Fruit fly (Drosophila melanogaster): ENCODE measurements around the gene CG31496.

The CG31496 gene

DNA sequence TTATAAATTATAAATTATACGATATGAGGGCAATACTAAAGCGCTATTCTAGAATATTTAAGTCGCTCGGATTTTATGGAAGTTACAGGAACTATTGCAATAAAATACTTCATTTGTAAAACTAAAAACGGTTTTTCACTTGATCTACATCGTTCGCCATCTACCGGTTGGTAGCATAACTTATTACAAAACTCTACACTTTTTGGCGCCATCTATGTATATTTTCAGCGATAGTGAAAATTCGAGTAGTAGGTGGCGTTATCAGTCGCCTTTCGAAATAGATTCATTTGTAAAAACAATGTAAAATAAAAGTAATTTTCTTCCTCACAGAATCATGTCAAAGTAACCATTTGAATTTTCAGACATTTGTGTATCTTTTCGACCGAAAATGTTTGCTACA, 1.6 kb downstream of the CG31496 start, which contains the start of gene nxf4:
nxf4 (plus strand) TSS at position 286 of the 400 bp plus-strand sequence.
- TF ChIP-seq usp (GFP tag; optimal IDR thresholded peaks at IDR 0.05), result no peak

DNA sequence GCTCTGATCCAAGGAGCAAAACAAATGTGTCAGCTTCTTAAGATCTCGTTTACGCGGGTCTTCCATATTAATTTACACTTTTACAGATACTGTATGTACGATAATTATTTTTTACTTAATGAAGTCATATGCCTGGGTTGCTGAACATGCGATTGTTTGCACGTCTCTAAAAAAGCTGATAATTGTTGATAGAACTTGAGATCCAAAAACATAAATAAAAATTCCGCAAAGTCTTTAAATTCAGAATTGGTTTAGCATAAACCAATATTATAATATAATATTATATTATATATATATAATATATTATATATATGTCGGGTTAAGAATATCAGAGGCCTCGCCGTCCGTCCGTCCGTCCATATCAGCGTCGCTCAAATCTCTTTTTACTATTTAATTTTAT, 4.6 kb downstream of the CG31496 start, which contains the start of gene CG43290:
CG43290 (minus strand) TSS at position 101 of the 400 bp plus-strand sequence.
- TF ChIP-seq usp (GFP tag; optimal IDR thresholded peaks at IDR 0.05) (no peak), Dll (optimal IDR thresholded peaks at IDR 0.05) (no peak), CG8478 (optimal IDR thresholded peaks at IDR 0.05) (no peak), pan (optimal IDR thresholded peaks at IDR 0.05) (no peak), EcR (GFP tag; optimal IDR thresholded peaks at IDR 0.05) (no peak), psq (optimal IDR thresholded peaks at IDR 0.05) (no peak)

DNA sequence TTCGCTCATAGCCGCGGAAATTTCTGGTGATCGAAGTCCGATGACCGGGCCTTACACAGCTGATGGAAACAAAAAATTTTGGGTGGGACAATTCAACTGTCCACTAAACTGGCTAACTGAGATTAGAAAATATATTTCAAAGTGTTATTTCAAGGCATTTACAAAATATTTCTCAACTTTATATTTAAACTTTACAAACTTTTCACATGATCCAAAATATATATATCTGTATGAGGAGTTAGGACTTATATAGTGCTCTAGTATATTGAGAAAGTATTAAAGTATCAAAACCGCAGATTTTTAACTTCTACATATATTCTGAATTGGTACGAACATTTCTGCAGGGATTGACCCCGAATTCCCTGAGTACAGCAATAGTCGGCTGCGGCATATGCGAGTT, 17.2 kb downstream of the CG31496 start, which contains the start of gene CG17944:
CG17944 (minus strand) TSS at position 101 of the 400 bp plus-strand sequence.
- TF ChIP-seq EcR (GFP tag; optimal IDR thresholded peaks at IDR 0.05) (no peak), pan (optimal IDR thresholded peaks at IDR 0.05) (no peak), Dll (optimal IDR thresholded peaks at IDR 0.05) (no peak)

DNA sequence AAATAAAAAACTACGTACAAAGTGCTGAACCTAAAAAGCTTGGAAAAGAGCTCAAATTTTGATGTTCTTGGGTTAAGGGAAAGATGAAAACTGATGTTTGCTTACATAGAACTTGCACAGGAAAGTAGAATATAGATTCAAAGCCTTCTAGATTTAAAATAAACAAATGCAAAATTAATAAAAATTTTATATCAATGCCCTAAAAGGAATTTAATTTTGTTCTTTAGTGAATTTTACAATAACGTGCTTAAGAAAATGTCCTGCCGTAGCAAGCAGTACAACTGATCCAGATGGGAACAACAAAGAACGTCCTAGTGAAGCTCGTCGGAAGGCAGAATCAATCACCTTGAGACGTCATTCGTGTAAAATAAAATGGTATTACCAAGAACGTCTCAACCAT, 18.8 kb downstream of the CG31496 start, which contains the start of gene Mst84Dd:
Mst84Dd (minus strand) TSS at position 101 of the 400 bp plus-strand sequence.
- TF ChIP-seq usp (GFP tag; optimal IDR thresholded peaks at IDR 0.05), result no peak
- TF ChIP-seq CG8478 (optimal IDR thresholded peaks at IDR 0.05), result no peak
- no peak for TF ChIP-seq Dll (optimal IDR thresholded peaks at IDR 0.05)
- no peak for TF ChIP-seq psq (optimal IDR thresholded peaks at IDR 0.05)

DNA sequence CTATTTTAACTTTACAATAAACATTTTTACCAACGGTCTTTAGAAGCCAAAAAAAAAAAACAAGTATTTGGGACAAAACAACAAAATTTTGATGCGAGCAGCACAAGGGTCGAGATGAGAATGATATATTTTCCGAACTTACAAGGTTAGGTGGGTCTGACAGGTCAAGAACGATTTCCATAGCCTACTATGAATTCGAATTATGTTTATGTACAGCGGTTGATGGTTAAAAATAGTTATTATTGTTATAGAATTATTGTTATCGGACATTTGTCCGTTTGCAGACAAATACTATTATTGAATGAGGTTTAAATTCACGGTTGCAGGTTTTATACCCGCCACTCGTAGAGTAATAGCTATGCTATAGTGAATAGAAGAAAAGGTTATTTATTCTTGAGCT, 19.7 kb downstream of the CG31496 start, which contains the start of gene Mst84Dc:
Mst84Dc (minus strand) TSS at position 101 of the 400 bp plus-strand sequence.
- TF ChIP-seq pan (optimal IDR thresholded peaks at IDR 0.05) (no peak), CG8478 (optimal IDR thresholded peaks at IDR 0.05) (no peak), Dll (optimal IDR thresholded peaks at IDR 0.05) (no peak), usp (GFP tag; optimal IDR thresholded peaks at IDR 0.05) (no peak), EcR (GFP tag; optimal IDR thresholded peaks at IDR 0.05) (no peak), psq (optimal IDR thresholded peaks at IDR 0.05) (no peak)

DNA sequence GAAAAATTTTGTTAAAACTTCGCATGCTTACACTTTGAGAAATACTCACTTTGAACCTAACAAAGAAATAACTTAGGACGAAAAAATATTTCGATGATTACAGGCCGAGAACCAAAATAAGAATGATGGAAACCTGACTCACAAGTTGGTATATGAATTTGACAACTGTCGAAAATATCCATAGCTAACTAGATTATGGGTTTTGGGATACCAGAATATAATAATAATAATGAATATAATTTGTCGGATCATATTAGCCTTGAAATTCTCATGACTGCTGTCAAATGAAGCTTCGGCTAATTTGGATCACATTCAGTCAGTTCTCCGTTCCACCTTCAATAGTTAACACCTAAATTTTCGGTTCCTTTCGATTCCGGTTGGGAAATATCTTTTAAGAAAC, 20.7 kb downstream of the CG31496 start, which contains the start of the genes Mst84Db and Mst84Da:
Mst84Db (minus strand) TSS at position 101 of the 400 bp plus-strand sequence.
Mst84Da (plus strand) TSS at position 324 of the 400 bp plus-strand sequence.
- TF ChIP-seq pan (optimal IDR thresholded peaks at IDR 0.05), result no peak
- TF ChIP-seq Dll (optimal IDR thresholded peaks at IDR 0.05), result no peak
- TF ChIP-seq psq (optimal IDR thresholded peaks at IDR 0.05), result no peak
- no peak for TF ChIP-seq usp (GFP tag; optimal IDR thresholded peaks at IDR 0.05)
- no peak for TF ChIP-seq CG8478 (optimal IDR thresholded peaks at IDR 0.05)
- TF ChIP-seq EcR (GFP tag; optimal IDR thresholded peaks at IDR 0.05), result no peak

DNA sequence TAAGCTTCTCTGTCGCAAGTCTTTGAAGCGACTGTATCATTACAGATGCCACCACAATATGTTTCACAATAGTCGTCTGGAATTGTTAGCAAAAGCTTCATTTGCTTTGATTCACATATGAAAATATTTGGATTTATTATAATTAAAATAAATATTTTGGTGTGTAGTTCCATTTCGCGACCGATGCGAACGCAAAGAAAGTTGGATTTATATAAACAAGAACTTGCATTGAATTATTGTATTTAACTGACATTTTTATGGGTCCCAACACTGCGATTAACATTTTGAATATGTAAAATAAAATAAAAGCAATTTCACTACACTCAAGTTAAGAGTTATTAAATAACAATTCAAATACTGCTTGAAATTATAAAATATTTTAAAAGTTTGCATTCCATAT, 24.3 kb downstream of the CG31496 start, which contains the start of gene MstProx:
MstProx (minus strand) TSS at position 101 of the 400 bp plus-strand sequence.
- no peak for TF ChIP-seq Dll (optimal IDR thresholded peaks at IDR 0.05)
- no peak for TF ChIP-seq pan (optimal IDR thresholded peaks at IDR 0.05)
- no peak for TF ChIP-seq psq (optimal IDR thresholded peaks at IDR 0.05)
- no peak for TF ChIP-seq EcR (GFP tag; optimal IDR thresholded peaks at IDR 0.05)
- TF ChIP-seq CG8478 (optimal IDR thresholded peaks at IDR 0.05), result no peak
- TF ChIP-seq usp (GFP tag; optimal IDR thresholded peaks at IDR 0.05), result no peak

DNA sequence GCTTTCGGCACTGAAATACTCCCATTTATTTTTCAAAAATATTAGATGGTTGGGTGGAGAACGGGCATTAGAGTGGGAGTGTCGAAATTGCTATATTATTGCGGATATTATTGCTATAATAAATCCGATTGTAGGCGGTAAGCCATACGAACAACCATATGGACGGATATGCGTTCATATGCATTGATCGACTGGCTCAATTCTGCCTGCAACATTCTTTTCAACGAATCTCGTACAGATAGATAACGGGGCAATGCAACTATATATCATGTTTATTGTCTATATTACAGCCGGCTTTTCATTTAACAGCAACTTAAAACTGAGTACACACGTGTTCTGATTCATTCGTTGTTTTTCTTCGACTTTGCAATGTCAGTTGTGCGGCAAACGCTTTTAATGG, 46.2 kb downstream of the CG31496 start, which contains the start of gene CG42650:
CG42650 (plus strand) TSS at position 301 of the 400 bp plus-strand sequence.
- TF ChIP-seq psq (optimal IDR thresholded peaks at IDR 0.05), result no peak
- TF ChIP-seq pan (optimal IDR thresholded peaks at IDR 0.05), result no peak
- TF ChIP-seq usp (GFP tag; optimal IDR thresholded peaks at IDR 0.05), result no peak
- TF ChIP-seq CG8478 (optimal IDR thresholded peaks at IDR 0.05), result no peak
- no peak for TF ChIP-seq Dll (optimal IDR thresholded peaks at IDR 0.05)
- TF ChIP-seq EcR (GFP tag; optimal IDR thresholded peaks at IDR 0.05), result no peak

DNA sequence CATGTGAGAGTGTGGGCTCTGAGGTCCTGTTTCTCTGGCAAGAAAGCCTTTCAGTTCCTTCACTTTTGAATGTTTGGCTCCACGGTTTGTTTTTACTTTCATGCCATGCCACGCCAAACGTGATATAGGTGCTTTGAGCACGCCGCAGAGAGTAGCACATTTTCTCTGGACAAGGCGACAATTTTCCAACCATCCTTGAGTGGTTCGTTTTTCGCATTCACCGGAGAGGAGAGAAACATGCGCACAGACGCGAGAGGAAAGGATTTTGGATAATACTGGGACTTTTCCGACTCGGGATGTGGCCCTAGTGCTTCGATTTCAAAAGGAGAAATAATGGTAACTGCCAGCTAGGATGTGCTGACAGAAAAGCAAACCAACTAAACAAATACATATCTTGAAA, 49.2 kb downstream of the CG31496 start:
- TF ChIP-seq CG8478 (optimal IDR thresholded peaks at IDR 0.05), result no peak
- no peak for TF ChIP-seq EcR (GFP tag; optimal IDR thresholded peaks at IDR 0.05)
- TF ChIP-seq usp (GFP tag; optimal IDR thresholded peaks at IDR 0.05), result no peak
- no peak for TF ChIP-seq Dll (optimal IDR thresholded peaks at IDR 0.05)
- no peak for TF ChIP-seq pan (optimal IDR thresholded peaks at IDR 0.05)
- TF ChIP-seq psq (optimal IDR thresholded peaks at IDR 0.05), result no peak

All from whole organism.